Worm (Caenorhabditis elegans) whole organism, L2 larva: ENCODE data around the gene K01G12.3.

ENCODE experiments used
- R02D3.7 ChIP-seq: fragments of 150-350 bp; optimal IDR thresholded peaks from 2 replicates; lab custom pipeline; 2014; ENCODE audit warnings: missing biosample characterization, missing genetic modification characterization
- ZK546.5 ChIP-seq: sonication (generic microtip); optimal IDR thresholded peaks from 2 replicates; lab custom pipeline; 2017; ENCODE audit warnings: missing biosample characterization, missing genetic modification characterization
- alr-1 ChIP-seq: fragments of 150-350 bp; optimal IDR thresholded peaks from 2 replicates; lab custom pipeline; 2014; ENCODE audit warnings: missing biosample characterization, missing genetic modification characterization
- aly-2 ChIP-seq: fragments of 150-350 bp; optimal IDR thresholded peaks from 2 replicates; lab custom pipeline; 2014; ENCODE audit warnings: missing biosample characterization, missing genetic modification characterization
- crh-2 ChIP-seq: sonication (generic microtip); optimal IDR thresholded peaks from 2 replicates; lab custom pipeline; 2017; ENCODE audit warnings: missing biosample characterization, missing genetic modification characterization
- elt-3 ChIP-seq: sonication (generic microtip); optimal IDR thresholded peaks from 2 replicates; lab custom pipeline; 2017; ENCODE audit warnings: missing biosample characterization, missing genetic modification characterization
- fos-1 ChIP-seq: fragments of 150-350 bp; optimal IDR thresholded peaks from 2 replicates; lab custom pipeline; 2014; ENCODE audit warnings: missing biosample characterization, missing genetic modification characterization
- mab-5 ChIP-seq: fragments of 150-350 bp; optimal IDR thresholded peaks from 2 replicates; lab custom pipeline; 2014; ENCODE audit warnings: missing biosample characterization, missing genetic modification characterization
- mbf-1 ChIP-seq: sonication (generic microtip); optimal IDR thresholded peaks from 2 replicates; lab custom pipeline; 2017; ENCODE audit warnings: missing biosample characterization, missing genetic modification characterization
- mdl-1 ChIP-seq, 2 experiments: fragments of 150-350 bp in 1 of 2; sonication (generic microtip) in 1 of 2; optimal IDR thresholded peaks; 2 replicates each; lab custom pipeline; 2017; ENCODE audit warnings: missing biosample characterization in 2 of 2, missing genetic modification characterization in 2 of 2
- nhr-10 ChIP-seq: sonication (generic microtip); optimal IDR thresholded peaks from 2 replicates; lab custom pipeline; 2017; ENCODE audit warnings: missing biosample characterization, missing genetic modification characterization
- nhr-12 ChIP-seq: fragments of 150-350 bp; optimal IDR thresholded peaks from 2 replicates; lab custom pipeline; 2014; ENCODE audit warnings: missing biosample characterization, missing genetic modification characterization
- nhr-23 ChIP-seq: fragments of 150-350 bp; optimal IDR thresholded peaks from 2 replicates; lab custom pipeline; 2014; ENCODE audit warnings: missing biosample characterization, missing genetic modification reagents, missing genetic modification characterization
- nhr-6 ChIP-seq: fragments of 150-350 bp; optimal IDR thresholded peaks from 2 replicates; lab custom pipeline; 2014; ENCODE audit warnings: missing biosample characterization, missing genetic modification characterization
- nhr-77 ChIP-seq: fragments of 150-350 bp; optimal IDR thresholded peaks from 2 replicates; lab custom pipeline; 2014; ENCODE audit warnings: missing biosample characterization, missing genetic modification characterization
- sma-3 ChIP-seq: sonication (generic microtip); optimal IDR thresholded peaks from 2 replicates; lab custom pipeline; 2016; ENCODE audit warnings: missing genetic modification reagents, missing genetic modification characterization, missing compliant biosample characterization
- unc-55 ChIP-seq: fragments of 150-350 bp; sonication (generic microtip); optimal IDR thresholded peaks from 3 replicates; lab custom pipeline; 2014; ENCODE audit warnings: missing biosample characterization, missing genetic modification reagents, missing genetic modification characterization
- zag-1 ChIP-seq: fragments of 150-350 bp; optimal IDR thresholded peaks from 2 replicates; lab custom pipeline; 2014; ENCODE audit warnings: missing biosample characterization, missing genetic modification characterization
- ztf-4 ChIP-seq: fragments of 150-350 bp; optimal IDR thresholded peaks from 2 replicates; lab custom pipeline; 2014; ENCODE audit warnings: missing biosample characterization, missing genetic modification characterization

The K01G12.3 gene

ce11 chrIV:14241382-14242122 is 48.3 kb downstream of the K01G12.3 start, which contains the start of gene Y64G10A.10:
Y64G10A.10 (minus strand) TSS chrIV:14241432.
- TF ChIP-seq mdl-1 (tag; optimal IDR thresholded peaks at IDR 0.05; lab: Kevin White, UChicago) (no peak), fos-1 (tag; lab: Kevin White, UChicago) (no peak), sma-3 (GFP tag; lab: Kevin White, UChicago) (no peak), nhr-10 (no peak), unc-55 (GFP tag; lab: Kevin White, UChicago) (no peak), crh-2 (tag; lab: Kevin White, UChicago) (no peak), nhr-6 (tag; lab: Kevin White, UChicago) (no peak), nhr-77 (tag; lab: Kevin White, UChicago) (no peak), aly-2 (no peak), nhr-12 (no peak), mab-5 (tag; lab: Kevin White, UChicago) (no peak), nhr-23 (tag; lab: Kevin White, UChicago) (no peak), alr-1 (tag; lab: Kevin White, UChicago) (no peak)
- TF ChIP-seq, all 48 proteins: peak for 0

- TF ChIP-seq alr-1 (tag; lab: Kevin White, UChicago), result no peak
- no peak for TF ChIP-seq elt-3
- no peak for TF ChIP-seq mab-5 (tag; lab: Kevin White, UChicago)
- TF ChIP-seq nhr-6 (tag; lab: Kevin White, UChicago), result no peak
- no peak for TF ChIP-seq fos-1 (tag; lab: Kevin White, UChicago)
- TF ChIP-seq aly-2, result no peak
- no peak for TF ChIP-seq ZK546.5 (tag; lab: Kevin White, UChicago)
- no peak for TF ChIP-seq mdl-1 (tag; optimal IDR thresholded peaks at IDR 0.05; lab: Kevin White, UChicago)
- no peak for TF ChIP-seq R02D3.7 (tag; lab: Kevin White, UChicago)
- TF ChIP-seq ztf-4 (tag; lab: Kevin White, UChicago), result no peak
- TF ChIP-seq nhr-77 (tag; lab: Kevin White, UChicago), result no peak
- TF ChIP-seq zag-1 (tag; lab: Kevin White, UChicago), result no peak
- TF ChIP-seq crh-2 (tag; lab: Kevin White, UChicago), result no peak
- no peak for TF ChIP-seq mbf-1
These were observed 51.1 kb downstream of the K01G12.3 start, which contains the start of gene Y64G10A.2 for ce11 chrIV:14244357-14244756. Y64G10A.2 (minus strand) TSS chrIV:14244457.
